Worm (Caenorhabditis elegans) whole organism, late embryonic: Measurements from ENCODE around the gene srh-190.

Source experiments
- C38D4.7 ChIP-seq: fragments of 200-800 bp; sonication (Bioruptor generic); optimal IDR thresholded peaks from 2 replicates; lab custom pipeline; 2018; ENCODE audit warnings: mild to moderate bottlenecking, missing genetic modification characterization, moderate library complexity, missing compliant biosample characterization
- F13H6.1 ChIP-seq: sonication (generic microtip); optimal IDR thresholded peaks from 2 replicates; lab custom pipeline; 2016; ENCODE audit warnings: missing genetic modification characterization, missing compliant biosample characterization
- K09A11.1 ChIP-seq: sonication (generic microtip); optimal IDR thresholded peaks from 2 replicates; lab custom pipeline; 2017; ENCODE audit warnings: antibody characterized with exemption, mild to moderate bottlenecking, missing genetic modification characterization, missing compliant biosample characterization; ENCODE audit not compliant: insufficient read depth
- Y22D7AL.16 ChIP-seq: sonication (generic microtip); optimal IDR thresholded peaks from 2 replicates; lab custom pipeline; 2016; ENCODE audit warnings: missing genetic modification characterization, missing compliant biosample characterization
- ama-1 ChIP-seq: fragments of 150-350 bp; optimal IDR thresholded peaks from 2 replicates; lab custom pipeline; 2014
- ceh-14 ChIP-seq: sonication (generic microtip); optimal IDR thresholded peaks from 2 replicates; lab custom pipeline; 2016; ENCODE audit warnings: missing genotype, missing genetic modification characterization, missing compliant biosample characterization
- ceh-18 ChIP-seq: sonication (generic microtip); optimal IDR thresholded peaks from 2 replicates; lab custom pipeline; 2016; ENCODE audit warnings: missing genetic modification characterization, missing compliant biosample characterization
- ceh-24 ChIP-seq: sonication (generic microtip); optimal IDR thresholded peaks from 2 replicates; lab custom pipeline; 2016; ENCODE audit warnings: mild to moderate bottlenecking, missing genetic modification characterization, missing compliant biosample characterization
- ceh-34 ChIP-seq: sonication (generic microtip); optimal IDR thresholded peaks from 2 replicates; lab custom pipeline; 2016; ENCODE audit warnings: mild to moderate bottlenecking, missing genetic modification characterization, missing compliant biosample characterization
- ceh-45 ChIP-seq: fragments of 200-800 bp; sonication (Bioruptor generic); IDR thresholded peaks from 2 replicates; pipeline ENCODE4 v1.3.6; 2022; ENCODE audit warnings: missing genetic modification reagents, missing genetic modification characterization, missing compliant biosample characterization
- ceh-6 ChIP-seq: fragments of 200-800 bp; sonication (Bioruptor generic); optimal IDR thresholded peaks from 2 replicates; lab custom pipeline; 2018; ENCODE audit warnings: mild to moderate bottlenecking, missing genetic modification characterization, missing compliant biosample characterization
- dmd-4 ChIP-seq: sonication (generic microtip); optimal IDR thresholded peaks from 2 replicates; lab custom pipeline; 2016; ENCODE audit warnings: borderline replicate concordance, missing genetic modification characterization, missing compliant biosample characterization
- dve-1 ChIP-seq: sonication (generic microtip); optimal IDR thresholded peaks from 2 replicates; lab custom pipeline; 2017; ENCODE audit warnings: antibody characterized with exemption, mild to moderate bottlenecking, missing genetic modification characterization, missing compliant biosample characterization
- elt-4 ChIP-seq: sonication (generic microtip); optimal IDR thresholded peaks from 2 replicates; lab custom pipeline; 2016; ENCODE audit warnings: missing genetic modification characterization, missing compliant biosample characterization
- fax-1 ChIP-seq: sonication (generic microtip); optimal IDR thresholded peaks from 2 replicates; lab custom pipeline; 2016; ENCODE audit warnings: missing genotype, missing genetic modification characterization, missing compliant biosample characterization
- fkh-10 ChIP-seq: fragments of 150-350 bp; optimal IDR thresholded peaks from 2 replicates; lab custom pipeline; 2014; ENCODE audit warnings: missing biosample characterization, missing genetic modification reagents, missing genetic modification characterization
- gmeb-2 ChIP-seq: sonication (generic microtip); optimal IDR thresholded peaks from 2 replicates; lab custom pipeline; 2016; ENCODE audit warnings: missing genetic modification characterization, inconsistent platforms, missing compliant biosample characterization
- hlh-13 ChIP-seq: fragments of 200-800 bp; sonication (Bioruptor generic); optimal IDR thresholded peaks from 2 replicates; lab custom pipeline; 2018; ENCODE audit warnings: mild to moderate bottlenecking, missing genetic modification characterization, missing compliant biosample characterization
- hlh-15 ChIP-seq: sonication (generic microtip); optimal IDR thresholded peaks from 2 replicates; lab custom pipeline; 2016; ENCODE audit warnings: missing genetic modification characterization, missing compliant biosample characterization
- hlh-30 ChIP-seq: sonication (generic microtip); optimal IDR thresholded peaks from 2 replicates; lab custom pipeline; 2017; ENCODE audit warnings: antibody characterized with exemption, missing genetic modification characterization, missing compliant biosample characterization; ENCODE audit not compliant: insufficient read depth
- hlh-8 ChIP-seq: sonication (generic microtip); optimal IDR thresholded peaks from 2 replicates; lab custom pipeline; 2016; ENCODE audit warnings: missing genotype, missing genetic modification characterization, missing compliant biosample characterization
- lin-11 ChIP-seq: fragments of 200-800 bp; sonication (Bioruptor generic); optimal IDR thresholded peaks from 2 replicates; lab custom pipeline; 2018; ENCODE audit warnings: mild to moderate bottlenecking, missing genetic modification characterization, missing compliant biosample characterization
- mec-3 ChIP-seq: sonication (generic microtip); optimal IDR thresholded peaks from 2 replicates; lab custom pipeline; 2016; ENCODE audit warnings: borderline replicate concordance, missing genetic modification characterization, missing compliant biosample characterization
- pag-3 ChIP-seq: sonication (generic microtip); optimal IDR thresholded peaks from 2 replicates; lab custom pipeline; 2016; ENCODE audit warnings: missing compliant biosample characterization, missing genetic modification characterization, borderline replicate concordance
- rnt-1 ChIP-seq: sonication (generic microtip); optimal IDR thresholded peaks from 2 replicates; lab custom pipeline; 2016; ENCODE audit warnings: missing genetic modification characterization, missing compliant biosample characterization
- syd-9 ChIP-seq: sonication (generic microtip); optimal IDR thresholded peaks from 2 replicates; lab custom pipeline; 2016; ENCODE audit warnings: mild to moderate bottlenecking, missing genetic modification characterization, moderate library complexity, missing compliant biosample characterization
- tbx-7 ChIP-seq: sonication (generic microtip); optimal IDR thresholded peaks from 2 replicates; lab custom pipeline; 2016; ENCODE audit warnings: missing genotype, missing genetic modification characterization, missing compliant biosample characterization
- unc-55 ChIP-seq: sonication (generic microtip); optimal IDR thresholded peaks from 2 replicates; lab custom pipeline; 2017; ENCODE audit warnings: missing biosample characterization, missing genetic modification reagents, missing genetic modification characterization
- ztf-16 ChIP-seq: sonication (generic microtip); optimal IDR thresholded peaks from 2 replicates; lab custom pipeline; 2017; ENCODE audit warnings: missing genetic modification characterization, missing compliant biosample characterization

srh-190 gene

DNA sequence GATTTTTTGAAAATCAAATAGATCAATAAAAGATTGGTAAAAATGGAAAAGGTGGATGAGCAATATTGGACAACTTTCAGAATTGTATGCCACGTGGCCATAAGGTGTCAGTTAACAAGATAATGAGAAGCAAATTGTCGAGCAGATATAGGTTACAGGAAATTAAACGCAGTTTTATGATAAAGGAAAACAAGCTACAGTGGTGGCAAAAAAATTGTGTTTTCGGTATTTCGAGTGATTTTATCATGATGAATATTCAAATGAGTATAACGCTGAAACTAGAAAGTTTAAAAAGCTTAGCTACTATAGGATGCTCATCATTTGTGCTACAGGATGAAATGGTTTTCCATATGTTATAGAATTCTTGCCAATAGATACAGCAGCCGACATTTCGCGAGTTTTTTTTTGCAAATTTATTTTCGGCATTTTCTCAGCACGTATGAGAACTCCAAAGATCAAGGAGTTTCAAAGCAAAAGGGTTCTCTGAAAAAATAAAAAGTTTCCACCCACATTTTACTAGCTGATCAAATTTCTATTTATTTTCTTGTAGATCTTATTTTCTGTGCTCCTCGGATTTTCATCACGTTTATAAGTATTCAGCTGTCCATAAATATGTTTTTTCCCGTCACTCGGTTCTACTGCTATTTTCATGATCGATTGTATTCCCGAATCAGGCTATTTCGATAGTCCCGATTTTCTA, at the start of gene srh-190, which contains the start of gene str-229:
Gene srh-190 (plus strand): TSS at position 650 of the 700 bp plus-strand sequence.
Gene str-229 (minus strand): TSS at position 101 of the 700 bp plus-strand sequence.
- TF ChIP-seq hlh-15 (tag; lab: Kevin White, UChicago), result no peak
- no peak for TF ChIP-seq dmd-4
- TF ChIP-seq mec-3, result no peak

ce11 chrV:3854847-3855246, 48.1 kb upstream of the srh-190 start, which contains the start of gene nhr-186:
Gene nhr-186 (minus strand): TSS chrV:3854947.
- TF ChIP-seq dve-1 (no peak), hlh-30 (tag; lab: Kevin White, UChicago) (no peak), K09A11.1 (tag; lab: Kevin White, UChicago) (no peak), ceh-6 (GFP tag; lab: Kevin White, UChicago) (no peak), rnt-1 (tag; lab: Kevin White, UChicago) (no peak), tbx-7 (tag; lab: Kevin White, UChicago) (no peak), syd-9 (tag; lab: Kevin White, UChicago) (no peak), ceh-45 (GFP tag; lab: Robert Waterston, UW) (no peak), F13H6.1 (tag; lab: Kevin White, UChicago) (no peak), mec-3 (no peak), ceh-34 (tag; lab: Kevin White, UChicago) (no peak)

ce11 chrV:3855916-3856315, 47.0 kb upstream of the srh-190 start:
- TF ChIP-seq pag-3 (tag; lab: Kevin White, UChicago) (no peak), ceh-14 (tag; lab: Kevin White, UChicago) (no peak), dmd-4 (no peak), fax-1 (no peak), hlh-30 (tag; lab: Kevin White, UChicago) (no peak), hlh-13 (GFP tag; lab: Kevin White, UChicago) (no peak), hlh-8 (tag; lab: Kevin White, UChicago) (no peak), mec-3 (no peak), gmeb-2 (tag; lab: Kevin White, UChicago) (no peak), lin-11 (tag; lab: Kevin White, UChicago) (no peak)

DNA sequence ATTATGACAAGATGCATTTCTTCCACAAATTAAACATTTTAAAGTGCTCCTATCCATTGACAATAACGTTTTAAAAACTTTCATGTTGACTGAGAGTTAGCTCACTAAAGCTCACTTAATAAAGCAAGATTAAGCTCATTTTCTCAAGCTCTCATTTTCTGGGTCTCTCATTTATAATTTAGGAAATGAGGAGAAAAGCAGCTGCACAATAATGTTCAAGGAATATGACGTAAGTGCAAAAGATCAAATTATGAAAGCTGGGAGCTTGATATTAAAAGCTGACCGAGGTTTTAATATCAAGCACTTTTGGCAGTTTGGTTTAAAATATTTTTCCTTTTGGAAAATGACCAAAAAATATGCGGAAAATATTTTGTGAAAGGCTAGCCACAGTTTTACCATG, 45.1 kb upstream of the srh-190 start, which contains the start of gene nhr-188:
Gene nhr-188 (minus strand): TSS at position 84 of the 400 bp plus-strand sequence.
- no peak for TF ChIP-seq F13H6.1 (tag; lab: Kevin White, UChicago)
- TF ChIP-seq Y22D7AL.16 (tag; lab: Kevin White, UChicago), result no peak
- TF ChIP-seq fkh-10, result no peak
- TF ChIP-seq C38D4.7 (GFP tag; lab: Kevin White, UChicago), result no peak
- no peak for TF ChIP-seq elt-4
- no peak for TF ChIP-seq unc-55 (GFP tag; lab: Kevin White, UChicago)
- TF ChIP-seq rnt-1 (tag; lab: Kevin White, UChicago), result no peak
- no peak for TF ChIP-seq ceh-24 (tag; lab: Kevin White, UChicago)
- TF ChIP-seq ztf-16 (tag; lab: Kevin White, UChicago), result no peak
- TF ChIP-seq pag-3 (tag; lab: Kevin White, UChicago), result no peak

DNA sequence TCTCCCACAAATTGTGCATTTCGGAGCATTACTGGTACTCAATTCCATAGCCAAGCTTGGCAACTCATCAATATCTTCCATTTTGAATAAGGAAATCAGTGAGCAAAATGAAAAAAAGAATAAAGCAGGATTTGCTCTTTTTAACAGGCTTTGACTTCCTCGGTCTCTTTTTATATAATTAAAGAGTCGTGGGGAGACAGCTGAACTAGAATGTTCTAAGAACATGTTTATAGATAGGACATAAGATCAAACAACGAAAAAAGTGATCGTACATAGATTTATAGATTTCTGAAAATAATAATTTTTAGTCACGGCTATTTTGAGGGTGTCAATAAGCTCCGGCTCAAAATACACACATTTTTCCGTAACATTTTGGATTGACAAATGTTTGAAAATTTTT, 42.8 kb upstream of the srh-190 start, which contains the start of gene nhr-189:
Gene nhr-189 (minus strand): TSS at position 121 of the 400 bp plus-strand sequence.
- TF ChIP-seq ama-1 (lab: Kevin White, UChicago) (no peak), ceh-18 (tag; lab: Kevin White, UChicago) (no peak), F13H6.1 (tag; lab: Kevin White, UChicago) (no peak)

- no peak for TF ChIP-seq ceh-24 (tag; lab: Kevin White, UChicago)
These were observed 40.1 kb upstream of the srh-190 start, which contains the start of gene nhr-187 for ce11 chrV:3862851-3863250. Gene nhr-187 (minus strand): TSS chrV:3862951.
